Fruit fly (Drosophila melanogaster): ENCODE results near the gene Prp6.

dm6 chr3L:18898086-18898470 lies 7.1 kb upstream of the Prp6 start, which contains the start of gene CG3902:
- TF ChIP-seq CG10267 (tag; optimal IDR thresholded peaks at IDR 0.05) (no peak), scrt (GFP tag; optimal IDR thresholded peaks at IDR 0.05) (peak; percentile 2), h (optimal IDR thresholded peaks at IDR 0.05) (no peak), gcm (GFP tag; optimal IDR thresholded peaks at IDR 0.05) (no peak), lilli (GFP tag; optimal IDR thresholded peaks at IDR 0.05) (peak; percentile 70), trh (GFP tag; optimal IDR thresholded peaks at IDR 0.05) (no peak), Elba2 (GFP tag; optimal IDR thresholded peaks at IDR 0.05) (no peak), Dip2 (GFP tag; IDR thresholded peaks at IDR 0.05) (no peak), Side (GFP tag; optimal IDR thresholded peaks at IDR 0.05) (no peak), CG2875 (GFP tag; optimal IDR thresholded peaks at IDR 0.05) (no peak)

Measured in whole organism, embryonic.